Worm (Caenorhabditis elegans) whole organism, L2 larva: ENCODE measurements around the gene T26C5.2.

Source experiments
- R02D3.7 ChIP-seq: fragments of 150-350 bp; optimal IDR thresholded peaks from 2 replicates; lab custom pipeline; 2014; ENCODE audit warnings: missing biosample characterization, missing genetic modification characterization
- alr-1 ChIP-seq: fragments of 150-350 bp; optimal IDR thresholded peaks from 2 replicates; lab custom pipeline; 2014; ENCODE audit warnings: missing biosample characterization, missing genetic modification characterization
- ama-1 ChIP-seq: fragments of 150-350 bp; optimal IDR thresholded peaks from 2 replicates; lab custom pipeline; 2018; ENCODE audit warnings: inconsistent platforms
- ceh-16 ChIP-seq: fragments of 150-350 bp; optimal IDR thresholded peaks from 2 replicates; lab custom pipeline; 2014; ENCODE audit warnings: missing biosample characterization, missing genetic modification characterization
- egl-27 ChIP-seq: sonication (generic microtip); optimal IDR thresholded peaks from 3 replicates; lab custom pipeline; 2017; ENCODE audit warnings: missing biosample characterization, missing genetic modification reagents, missing genetic modification characterization
- fos-1 ChIP-seq: fragments of 150-350 bp; optimal IDR thresholded peaks from 2 replicates; lab custom pipeline; 2014; ENCODE audit warnings: missing biosample characterization, missing genetic modification characterization
- lin-39 ChIP-seq: fragments of 150-350 bp; optimal IDR thresholded peaks from 2 replicates; lab custom pipeline; 2014; ENCODE audit warnings: missing biosample characterization, missing genetic modification reagents, missing genetic modification characterization
- nhr-23 ChIP-seq: fragments of 150-350 bp; optimal IDR thresholded peaks from 2 replicates; lab custom pipeline; 2014; ENCODE audit warnings: missing biosample characterization, missing genetic modification reagents, missing genetic modification characterization
- nhr-237 ChIP-seq: fragments of 150-350 bp; optimal IDR thresholded peaks from 2 replicates; lab custom pipeline; 2014; ENCODE audit warnings: missing biosample characterization, missing genetic modification characterization
- nhr-6 ChIP-seq: fragments of 150-350 bp; optimal IDR thresholded peaks from 2 replicates; lab custom pipeline; 2014; ENCODE audit warnings: missing biosample characterization, missing genetic modification characterization
- unc-62 ChIP-seq: fragments of 150-350 bp; optimal IDR thresholded peaks from 2 replicates; lab custom pipeline; 2014; ENCODE audit warnings: missing biosample characterization, missing genetic modification reagents, missing genetic modification characterization
- ztf-11 ChIP-seq: sonication (generic microtip); optimal IDR thresholded peaks from 2 replicates; lab custom pipeline; 2017; ENCODE audit warnings: missing biosample characterization, missing genetic modification characterization
- ztf-4 ChIP-seq: fragments of 150-350 bp; optimal IDR thresholded peaks from 2 replicates; lab custom pipeline; 2014; ENCODE audit warnings: missing biosample characterization, missing genetic modification characterization

DNA sequence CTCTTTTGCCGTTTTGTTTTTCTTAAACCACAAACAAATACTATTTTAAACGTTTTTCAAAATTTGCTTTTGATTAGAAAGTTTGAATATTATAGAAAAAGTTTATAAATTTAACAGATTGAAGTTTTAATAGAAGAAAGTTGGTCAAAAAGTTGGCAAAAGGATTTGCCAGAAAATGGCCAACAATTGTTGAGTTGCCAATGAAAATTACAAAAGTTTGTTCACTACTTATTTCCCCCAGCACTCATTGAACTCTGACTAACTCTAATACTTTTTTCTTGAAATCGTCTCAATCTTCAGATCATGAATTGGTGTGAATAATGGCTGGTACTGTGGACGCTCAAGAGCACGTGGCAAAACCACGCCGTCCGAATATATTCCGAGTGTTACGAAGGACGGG lies 22.9 kb upstream of the T26C5.2 start, which contains the start of gene ZK1067.4:
- TF ChIP-seq nhr-23 (tag; lab: Kevin White, UChicago), result no peak
- TF ChIP-seq unc-62 (GFP tag; lab: Kevin White, UChicago), result no peak
- no peak for TF ChIP-seq fos-1 (tag; lab: Kevin White, UChicago)
- TF ChIP-seq alr-1 (tag; lab: Kevin White, UChicago), result no peak
- no peak for TF ChIP-seq ceh-16 (tag; lab: Kevin White, UChicago)
- TF ChIP-seq ama-1, result no peak
- TF ChIP-seq R02D3.7 (tag; lab: Kevin White, UChicago), result no peak
- no peak for TF ChIP-seq egl-27
- TF ChIP-seq lin-39 (tag; lab: Kevin White, UChicago), result no peak
- no peak for TF ChIP-seq nhr-6
- no peak for TF ChIP-seq nhr-237 (tag; lab: Kevin White, UChicago)
- TF ChIP-seq ztf-4 (tag; lab: Kevin White, UChicago), result no peak
- no peak for TF ChIP-seq ztf-11 (tag; lab: Kevin White, UChicago)
